Fruit fly (Drosophila melanogaster) whole organism, wandering third instar larva: ENCODE results near the gene CG7985.
A peak's percentile ranks its signal among the peaks of the same experiment; 100 is the strongest.

Experiments
- CG32264 ChIP-seq: fragments of 200-800 bp; sonication (Bioruptor generic); optimal IDR thresholded peaks from 2 replicates; lab custom pipeline; 2016; ENCODE audit warnings: missing biosample characterization, missing genetic modification characterization
- CG9705 ChIP-seq: fragments of 200-800 bp; sonication (Bioruptor generic); optimal IDR thresholded peaks from 2 replicates; lab custom pipeline; 2018; ENCODE audit warnings: missing biosample characterization, mild to moderate bottlenecking, missing genetic modification characterization
- Dfd ChIP-seq: fragments of >200 bp; optimal IDR thresholded peaks from 2 replicates; lab custom pipeline; 2017; ENCODE audit warnings: missing biosample characterization, missing genetic modification characterization
- Dif ChIP-seq: fragments of 200-275, 200-300 bp; sonication (Bioruptor generic); optimal IDR thresholded peaks from 2 replicates; lab custom pipeline; 2018; ENCODE audit warnings: missing biosample characterization, missing genetic modification characterization; ENCODE audit not compliant: partially characterized antibody
- GATAd ChIP-seq: sonication (Bioruptor generic); optimal IDR thresholded peaks from 2 replicates; lab custom pipeline; 2016; ENCODE audit warnings: missing biosample characterization, missing genetic modification characterization
- HLH106 ChIP-seq: fragments of 200-800 bp; optimal IDR thresholded peaks from 3 replicates; lab custom pipeline; 2019; ENCODE audit warnings: missing biosample characterization, mild to moderate bottlenecking, missing genetic modification characterization, moderate library complexity
- Hnf4 ChIP-seq: fragments of 200-800 bp; sonication (Bioruptor generic); optimal IDR thresholded peaks from 2 replicates; lab custom pipeline; 2016; ENCODE audit warnings: missing biosample characterization, mild to moderate bottlenecking, missing genetic modification characterization
- Hr83 ChIP-seq: fragments of 200-300 bp; sonication (Bioruptor generic); optimal IDR thresholded peaks from 2 replicates; lab custom pipeline; 2016; ENCODE audit warnings: missing biosample characterization, mild to moderate bottlenecking, missing genetic modification characterization, moderate library complexity; ENCODE audit not compliant: poor library complexity, severe bottlenecking
- Jra ChIP-seq: sonication (Bioruptor generic); optimal IDR thresholded peaks from 2 replicates; lab custom pipeline; 2016; ENCODE audit warnings: missing biosample characterization, missing genetic modification characterization
- Mio ChIP-seq: sonication (Bioruptor generic); optimal IDR thresholded peaks from 2 replicates; lab custom pipeline; 2016; ENCODE audit warnings: missing biosample characterization, missing genetic modification characterization
- Rel ChIP-seq, 2 experiments: fragments of 200-800 bp; sonication (Bioruptor generic) in 1 of 2; optimal IDR thresholded peaks; 2 replicates in 1 of 2; 3 replicates in 1 of 2; lab custom pipeline; 2016 to 2019; ENCODE audit warnings: mild to moderate bottlenecking in 2 of 2, missing biosample characterization in 2 of 2, missing genetic modification characterization in 2 of 2, moderate library complexity in 1 of 2
- Sp1 ChIP-seq: fragments of 200-800 bp; sonication (Bioruptor generic); optimal IDR thresholded peaks from 3 replicates; lab custom pipeline; 2019; ENCODE audit warnings: missing biosample characterization, mild to moderate bottlenecking, missing genetic modification characterization, moderate library complexity
- Vsx2 ChIP-seq: fragments of 200-300, 225-300 bp; sonication (Bioruptor generic); optimal IDR thresholded peaks from 2 replicates; lab custom pipeline; 2018; ENCODE audit warnings: missing biosample characterization, missing genetic modification characterization; ENCODE audit not compliant: partially characterized antibody
- br ChIP-seq: fragments of 200-800 bp; sonication (Bioruptor generic); optimal IDR thresholded peaks from 2 replicates; lab custom pipeline; 2016; ENCODE audit warnings: missing biosample characterization, missing genetic modification characterization
- brk ChIP-seq: fragments of 200-800 bp; sonication (Bioruptor generic); optimal IDR thresholded peaks from 2 replicates; lab custom pipeline; 2016; ENCODE audit warnings: missing biosample characterization, mild to moderate bottlenecking, missing genetic modification characterization
- dl ChIP-seq, 2 experiments: fragments of 175-275, 200-275 bp in 1 of 2; fragments of 200-275 bp in 1 of 2; sonication (Bioruptor generic); optimal IDR thresholded peaks; lab custom pipeline; 2018; ENCODE audit warnings: mild to moderate bottlenecking in 2 of 2, missing biosample characterization in 2 of 2, missing genetic modification characterization in 2 of 2, moderate library complexity in 2 of 2; ENCODE audit not compliant: partially characterized antibody in 2 of 2, insufficient read depth in 1 of 2
- dmrt93B ChIP-seq: fragments of 200-800 bp; sonication (Bioruptor generic); optimal IDR thresholded peaks from 2 replicates; lab custom pipeline; 2018; ENCODE audit warnings: missing biosample characterization, mild to moderate bottlenecking, missing genetic modification characterization
- dsf ChIP-seq: sonication (Bioruptor generic); optimal IDR thresholded peaks from 2 replicates; lab custom pipeline; 2016; ENCODE audit warnings: missing biosample characterization, missing genetic modification characterization, borderline replicate concordance
- ey ChIP-seq: fragments of 200-800 bp; sonication (Bioruptor generic); optimal IDR thresholded peaks from 2 replicates; lab custom pipeline; 2016; ENCODE audit warnings: missing biosample characterization, missing genetic modification characterization
- foxo ChIP-seq, 2 experiments: fragments of 200-800 bp; sonication (Bioruptor generic); optimal IDR thresholded peaks; 2 replicates in 1 of 2; 3 replicates in 1 of 2; lab custom pipeline; 2016 to 2017; ENCODE audit warnings: missing biosample characterization in 2 of 2, missing genetic modification characterization in 2 of 2
- h ChIP-seq: fragments of 200-800 bp; sonication (Bioruptor generic); optimal IDR thresholded peaks from 3 replicates; lab custom pipeline; 2016; ENCODE audit warnings: missing biosample characterization, mild to moderate bottlenecking, missing genetic modification characterization
- psq ChIP-seq: fragments of 200-800 bp; sonication (Bioruptor generic); optimal IDR thresholded peaks from 3 replicates; lab custom pipeline; 2017; ENCODE audit warnings: missing biosample characterization, mild to moderate bottlenecking, missing genetic modification characterization, moderate library complexity
- sage ChIP-seq: fragments of 200-800 bp; sonication (Bioruptor generic); optimal IDR thresholded peaks from 2 replicates; lab custom pipeline; 2016; ENCODE audit warnings: missing biosample characterization, mild to moderate bottlenecking, missing genetic modification characterization
- sv ChIP-seq: fragments of 200-800 bp; sonication (Bioruptor generic); optimal IDR thresholded peaks from 3 replicates; lab custom pipeline; 2016; ENCODE audit warnings: missing biosample characterization, missing genetic modification characterization
- tai ChIP-seq: sonication (Bioruptor generic); optimal IDR thresholded peaks from 2 replicates; lab custom pipeline; 2016; ENCODE audit warnings: missing biosample characterization, missing genetic modification characterization
- usp ChIP-seq: fragments of >200 bp; optimal IDR thresholded peaks from 2 replicates; lab custom pipeline; 2017; ENCODE audit warnings: missing biosample characterization, missing genetic modification characterization
- woc ChIP-seq: sonication (Bioruptor generic); optimal IDR thresholded peaks from 2 replicates; lab custom pipeline; 2016; ENCODE audit warnings: missing biosample characterization, mild to moderate bottlenecking, missing genetic modification characterization

The CG7985 gene

dm6 chr3R:18199177-18199884, at the start of gene CG7985, which contains the start of gene Ssdp:
Gene CG7985 (plus strand): TSS chr3R:18199857.
Gene Ssdp (minus strand): TSS chr3R:18199595.
- TF ChIP-seq woc (GFP tag; lab: Kevin White, UChicago) (peak; percentile 2), Hnf4 (no peak), h (GFP tag; lab: Kevin White, UChicago) (peak; percentile 31), dmrt93B (GFP tag; lab: Kevin White, UChicago) (no peak), Vsx2 (GFP tag; lab: Kevin White, UChicago) (peak; percentile 11), GATAd (GFP tag; lab: Kevin White, UChicago) (no peak), CG9705 (GFP tag; lab: Kevin White, UChicago) (no peak), Dfd (no peak), usp (GFP tag; lab: Kevin White, UChicago) (no peak), br (GFP tag; lab: Kevin White, UChicago) (peak; percentile 3), psq (GFP tag; lab: Kevin White, UChicago) (peak; percentile 97)
- TF ChIP-seq, all 38 proteins: peak for 5

- no peak for TF ChIP-seq Hnf4
- no peak for TF ChIP-seq Dif (GFP tag; lab: Kevin White, UChicago)
- no peak for TF ChIP-seq psq (GFP tag; lab: Kevin White, UChicago)
- TF ChIP-seq Mio (GFP tag; lab: Kevin White, UChicago): no peak
- TF ChIP-seq Jra: no peak
- TF ChIP-seq ey (GFP tag; lab: Kevin White, UChicago): no peak
- TF ChIP-seq brk (GFP tag; lab: Kevin White, UChicago): no peak
- no peak for TF ChIP-seq br (GFP tag; lab: Kevin White, UChicago)
- no peak for TF ChIP-seq dl (GFP tag; optimal IDR thresholded peaks at IDR 0.05; lab: Kevin White, UChicago; ENCODE audit: insufficient read depth in 1 of 2, partially characterized antibody in 2 of 2)
- no peak for TF ChIP-seq foxo (GFP tag; optimal IDR thresholded peaks at IDR 0.05; lab: Kevin White, UChicago)
- TF ChIP-seq dsf (GFP tag; lab: Kevin White, UChicago): no peak
- TF ChIP-seq sv (GFP tag; lab: Kevin White, UChicago): no peak
- TF ChIP-seq h (GFP tag; lab: Kevin White, UChicago): no peak
- no peak for TF ChIP-seq sage (GFP tag; lab: Kevin White, UChicago)
Observed at dm6 chr3R:18151820-18152219, 47.8 kb upstream of the CG7985 start, which contains the start of gene CG14316. Gene CG14316 (plus strand): TSS chr3R:18152120.

- TF ChIP-seq Hr83 (GFP tag; lab: Kevin White, UChicago) (no peak), Jra (no peak), HLH106 (tag; lab: Kevin White, UChicago) (no peak), Mio (GFP tag; lab: Kevin White, UChicago) (no peak), Dfd (peak; percentile 5), CG32264 (GFP tag; lab: Kevin White, UChicago) (no peak)
- TF ChIP-seq, all 38 proteins: peak for 1
Observed at dm6 chr3R:18153698-18154097, 46.0 kb upstream of the CG7985 start.

dm6 chr3R:18156608-18157007, 43.0 kb upstream of the CG7985 start:
- TF ChIP-seq tai (GFP tag; lab: Kevin White, UChicago): no peak
- TF ChIP-seq Rel (GFP tag; optimal IDR thresholded peaks at IDR 0.05; lab: Kevin White, UChicago): no peak
- no peak for TF ChIP-seq Rel (tag; optimal IDR thresholded peaks at IDR 0.05; lab: Kevin White, UChicago)

dm6 chr3R:18157459-18157858, 42.2 kb upstream of the CG7985 start:
- TF ChIP-seq foxo (GFP tag; optimal IDR thresholded peaks at IDR 0.05; lab: Kevin White, UChicago) (peak in 1 of 2 experiments; percentile 2), Sp1 (GFP tag; lab: Kevin White, UChicago) (peak; percentile 40), dmrt93B (GFP tag; lab: Kevin White, UChicago) (peak; percentile 30), ey (GFP tag; lab: Kevin White, UChicago) (no peak), HLH106 (tag; lab: Kevin White, UChicago) (peak; percentile 38)
